Worm (Caenorhabditis elegans): ENCODE measurements around the gene npp-20.

DNA sequence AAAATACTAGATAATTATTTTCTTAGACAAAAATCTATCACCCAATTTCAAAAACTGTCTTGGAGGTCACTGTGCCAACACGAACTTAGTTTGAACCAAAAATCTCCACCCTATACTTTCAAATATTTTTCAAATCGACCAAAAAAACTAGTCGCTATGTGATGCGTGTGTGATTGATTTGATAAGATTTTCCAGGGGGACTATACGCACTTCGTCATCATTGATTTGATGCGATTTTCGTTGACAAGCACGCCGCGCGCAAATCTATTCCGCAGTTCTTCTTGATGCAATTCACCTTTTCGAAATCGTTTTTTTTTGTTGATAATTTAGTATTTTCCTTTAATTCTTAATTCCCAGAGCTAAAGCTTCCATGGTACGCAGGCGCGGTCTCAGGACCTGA lies 42.4 kb downstream of the npp-20 start:
- TF ChIP-seq flt-1 (GFP tag; IDR thresholded peaks at IDR 0.05) (no peak), med-1 (GFP tag; optimal IDR thresholded peaks at IDR 0.05; ENCODE audit: insufficient read depth) (no peak), ref-1 (GFP tag; conservative IDR thresholded peaks at IDR 0.05) (no peak), klf-2 (GFP tag; conservative IDR thresholded peaks at IDR 0.05) (no peak), cog-1 (tag; optimal IDR thresholded peaks at IDR 0.05) (no peak), T22C8.4 (GFP tag; IDR thresholded peaks at IDR 0.05) (no peak)

Measured in whole organism, midembryonic.